Worm (Caenorhabditis elegans): Measurements from ENCODE around the gene hlh-29.

The hlh-29 gene

ce11 chrX:17510523-17510922 lies 37.9 kb downstream of the hlh-29 start:
- TF ChIP-seq ets-4 (tag; optimal IDR thresholded peaks at IDR 0.05) (no peak), ceh-48 (tag; optimal IDR thresholded peaks at IDR 0.05) (no peak), ceh-2 (tag; optimal IDR thresholded peaks at IDR 0.05) (no peak), hlh-8 (tag; optimal IDR thresholded peaks at IDR 0.05) (no peak), ttx-3 (tag; optimal IDR thresholded peaks at IDR 0.05) (no peak), T23F11.4 (GFP tag; optimal IDR thresholded peaks at IDR 0.05) (no peak), madf-2 (tag; optimal IDR thresholded peaks at IDR 0.05) (no peak), ceh-45 (GFP tag; IDR thresholded peaks at IDR 0.05) (no peak), unc-86 (tag; optimal IDR thresholded peaks at IDR 0.05) (no peak), hlh-13 (GFP tag; optimal IDR thresholded peaks at IDR 0.05) (no peak), ahr-1 (tag; optimal IDR thresholded peaks at IDR 0.05) (no peak), pha-2 (tag; optimal IDR thresholded peaks at IDR 0.05) (no peak), lim-6 (tag; optimal IDR thresholded peaks at IDR 0.05) (no peak), ztf-16 (tag; optimal IDR thresholded peaks at IDR 0.05) (no peak), Y22D7AL.16 (tag; optimal IDR thresholded peaks at IDR 0.05) (no peak), gmeb-2 (tag; optimal IDR thresholded peaks at IDR 0.05) (no peak), rnt-1 (tag; optimal IDR thresholded peaks at IDR 0.05) (no peak), K09A11.1 (tag; optimal IDR thresholded peaks at IDR 0.05; ENCODE audit: insufficient read depth) (no peak)

DNA sequence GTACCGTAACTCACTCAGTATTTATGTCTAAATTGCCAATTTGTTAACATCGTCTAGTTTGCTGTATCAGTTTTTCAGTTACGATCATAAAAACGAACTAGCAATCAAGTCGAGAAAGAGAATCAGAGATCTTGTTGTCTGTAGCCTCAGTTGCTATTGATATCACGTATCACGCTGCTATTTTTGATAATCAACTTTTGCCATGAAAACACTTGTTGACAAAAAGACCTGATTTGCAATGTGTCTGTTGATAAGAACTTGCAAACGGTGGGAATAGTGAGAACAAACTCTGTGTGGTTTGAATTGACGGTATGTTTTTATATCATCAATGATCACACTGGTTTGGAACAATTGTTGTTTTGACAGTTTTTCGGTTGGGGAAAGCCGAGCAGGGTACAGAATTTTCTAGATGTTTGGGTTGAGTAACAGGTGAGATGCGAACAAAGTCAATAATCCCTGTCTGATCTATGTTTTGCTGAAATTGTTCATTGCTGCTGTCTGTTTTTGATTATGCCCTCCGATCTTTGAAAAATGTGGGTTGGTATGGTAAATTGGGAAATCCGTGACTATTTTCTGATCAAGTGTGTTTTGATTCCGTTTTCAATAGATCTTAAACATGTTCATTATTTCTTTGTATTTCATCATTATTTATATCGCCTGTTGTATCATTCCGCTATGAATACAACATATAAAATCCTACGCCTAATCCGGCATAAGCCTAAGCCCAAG lies 39.2 kb downstream of the hlh-29 start:
- TF ChIP-seq elt-2 (tag; optimal IDR thresholded peaks at IDR 0.05), result peak; percentile 65
- peak; percentile 62 for TF ChIP-seq dve-1 (tag; optimal IDR thresholded peaks at IDR 0.05)
- TF ChIP-seq sdc-2 (tag; optimal IDR thresholded peaks at IDR 0.05), result no peak

ce11 chrX:17508137-17508536 lies 40.3 kb downstream of the hlh-29 start:
- TF ChIP-seq sox-4 (tag; optimal IDR thresholded peaks at IDR 0.05) (no peak), C38D4.7 (GFP tag; optimal IDR thresholded peaks at IDR 0.05) (no peak), ceh-30 (tag; optimal IDR thresholded peaks at IDR 0.05) (no peak), zip-5 (tag; optimal IDR thresholded peaks at IDR 0.05) (no peak), unc-86 (tag; optimal IDR thresholded peaks at IDR 0.05) (no peak), ceh-31 (tag; optimal IDR thresholded peaks at IDR 0.05) (no peak)

- no peak for TF ChIP-seq lin-11 (tag; optimal IDR thresholded peaks at IDR 0.05)
- no peak for TF ChIP-seq unc-86 (tag; optimal IDR thresholded peaks at IDR 0.05)
- no peak for TF ChIP-seq sox-4 (tag; optimal IDR thresholded peaks at IDR 0.05)
- TF ChIP-seq madf-2 (tag; optimal IDR thresholded peaks at IDR 0.05), result no peak
- TF ChIP-seq ceh-24 (tag; optimal IDR thresholded peaks at IDR 0.05), result no peak
- no peak for TF ChIP-seq che-1 (tag; optimal IDR thresholded peaks at IDR 0.05)
- TF ChIP-seq pha-4 (tag; optimal IDR thresholded peaks at IDR 0.05), result no peak
- TF ChIP-seq ceh-2 (tag; optimal IDR thresholded peaks at IDR 0.05), result no peak
- no peak for TF ChIP-seq elt-4 (tag; optimal IDR thresholded peaks at IDR 0.05)
- TF ChIP-seq T23F11.4 (GFP tag; optimal IDR thresholded peaks at IDR 0.05), result no peak
- TF ChIP-seq C08G9.2 (tag; optimal IDR thresholded peaks at IDR 0.05), result peak; percentile 15
- TF ChIP-seq pag-3 (tag; optimal IDR thresholded peaks at IDR 0.05; ENCODE audit: borderline replicate concordance), result peak; percentile 12
- no peak for TF ChIP-seq hlh-15 (tag; optimal IDR thresholded peaks at IDR 0.05)
- TF ChIP-seq ttx-3 (tag; optimal IDR thresholded peaks at IDR 0.05), result no peak
- no peak for TF ChIP-seq ceh-30 (tag; optimal IDR thresholded peaks at IDR 0.05)
- TF ChIP-seq ceh-31 (tag; optimal IDR thresholded peaks at IDR 0.05), result peak; percentile 83
- TF ChIP-seq hlh-6 (tag; optimal IDR thresholded peaks at IDR 0.05), result no peak
- TF ChIP-seq fax-1 (tag; optimal IDR thresholded peaks at IDR 0.05), result no peak
- TF ChIP-seq ceh-9 (tag; optimal IDR thresholded peaks at IDR 0.05), result no peak
- TF ChIP-seq Y22D7AL.16 (tag; optimal IDR thresholded peaks at IDR 0.05), result no peak
- no peak for TF ChIP-seq hlh-13 (GFP tag; optimal IDR thresholded peaks at IDR 0.05)
- TF ChIP-seq pqm-1 (tag; optimal IDR thresholded peaks at IDR 0.05), result peak; percentile 16
- TF ChIP-seq ceh-22 (tag; optimal IDR thresholded peaks at IDR 0.05), result no peak
- peak; percentile 93 for TF ChIP-seq unc-55 (GFP tag; optimal IDR thresholded peaks at IDR 0.05)
- no peak for TF ChIP-seq zip-5 (tag; optimal IDR thresholded peaks at IDR 0.05)
- peak; percentile 83 for TF ChIP-seq tbx-2 (tag; optimal IDR thresholded peaks at IDR 0.05)
- no peak for TF ChIP-seq unc-3 (GFP tag; conservative IDR thresholded peaks at IDR 0.05)
- no peak for TF ChIP-seq unc-3 (tag; optimal IDR thresholded peaks at IDR 0.05)
- TF ChIP-seq ztf-16 (tag; optimal IDR thresholded peaks at IDR 0.05), result no peak
- TF ChIP-seq F13H6.1 (tag; optimal IDR thresholded peaks at IDR 0.05), result peak; percentile 87
- no peak for TF ChIP-seq odd-2 (tag; optimal IDR thresholded peaks at IDR 0.05)
Observed at ce11 chrX:17505547-17506181, 42.8 kb downstream of the hlh-29 start.

Data from whole organism, late embryonic.